Worm (Caenorhabditis elegans) whole organism, L4/young adult: ENCODE data around the gene srd-40.

Source experiments
- W03F9.2 ChIP-seq: fragments of 150-350 bp; optimal IDR thresholded peaks from 2 replicates; lab custom pipeline; 2014; ENCODE audit warnings: missing biosample characterization, missing genetic modification characterization
- dao-5 ChIP-seq: sonication (generic microtip); optimal IDR thresholded peaks from 2 replicates; lab custom pipeline; 2016; ENCODE audit warnings: missing genotype, missing genetic modification characterization, moderate library complexity, missing compliant biosample characterization
- him-1 ChIP-seq: sonication (generic microtip); optimal IDR thresholded peaks from 2 replicates; lab custom pipeline; 2016; ENCODE audit warnings: missing genotype, missing genetic modification reagents, missing genetic modification characterization, missing compliant biosample characterization

ce11 chrX:12365388-12365787 lies 41.8 kb downstream of the srd-40 start, which contains the start of gene F19H6.4:
- TF ChIP-seq W03F9.2 (tag; lab: Kevin White, UChicago) (no peak), him-1 (tag; lab: Kevin White, UChicago) (no peak), dao-5 (no peak)
